Worm (Caenorhabditis elegans) whole organism, midembryonic: ENCODE data around the gene C04C11.25.
"Not testable (repeated sequence)": the region's sequence is repeated elsewhere in the genome, so short reads cannot be mapped to it uniquely, and the experiment has no call there.

Source experiments
- T22C8.4 ChIP-seq: fragments of 200-800 bp; sonication (Bioruptor generic); IDR thresholded peaks from 2 replicates; pipeline ENCODE4 v1.3.6; 2022; ENCODE audit warnings: missing genetic modification characterization, missing compliant biosample characterization
- cog-1 ChIP-seq: sonication (generic microtip); optimal IDR thresholded peaks from 2 replicates; lab custom pipeline; 2016; ENCODE audit warnings: missing genetic modification characterization, missing compliant biosample characterization
- flt-1 ChIP-seq: fragments of 200-800 bp; sonication (Bioruptor generic); IDR thresholded peaks from 2 replicates; pipeline ENCODE4 v1.3.6; 2022; ENCODE audit warnings: missing genetic modification characterization, missing compliant biosample characterization
- klf-2 ChIP-seq: fragments of 200-800 bp; sonication (Bioruptor generic); conservative IDR thresholded peaks from 2 replicates; pipeline ENCODE4 v1.3.6; 2022; ENCODE audit warnings: missing genetic modification reagents, missing genetic modification characterization, missing compliant biosample characterization
- med-1 ChIP-seq: sonication (generic microtip); optimal IDR thresholded peaks from 2 replicates; lab custom pipeline; 2017; ENCODE audit warnings: missing genetic modification characterization, mild to moderate bottlenecking, missing compliant biosample characterization, antibody characterized with exemption, missing genetic modification reagents; ENCODE audit not compliant: insufficient read depth
- ref-1 ChIP-seq: fragments of 200-800 bp; sonication (Bioruptor generic); conservative IDR thresholded peaks from 2 replicates; pipeline ENCODE4 v1.3.6; 2022; ENCODE audit warnings: missing genetic modification reagents, missing genetic modification characterization, missing compliant biosample characterization
- tab-1 ChIP-seq: fragments of 200-800 bp; sonication (Bioruptor generic); IDR thresholded peaks from 2 replicates; pipeline ENCODE4 v1.3.6; 2022; ENCODE audit warnings: missing genetic modification characterization, missing compliant biosample characterization
- ztf-23 ChIP-seq: fragments of 200-800 bp; sonication (Bioruptor generic); IDR thresholded peaks from 2 replicates; pipeline ENCODE4 v1.3.6; 2022; ENCODE audit warnings: missing genetic modification reagents, missing genetic modification characterization, missing compliant biosample characterization
- ztf-29 ChIP-seq: fragments of 200-800 bp; sonication (Bioruptor generic); IDR thresholded peaks from 2 replicates; pipeline ENCODE4 v1.3.6; 2022; ENCODE audit warnings: missing genetic modification reagents, missing genetic modification characterization, missing compliant biosample characterization

Gene C04C11.25

DNA sequence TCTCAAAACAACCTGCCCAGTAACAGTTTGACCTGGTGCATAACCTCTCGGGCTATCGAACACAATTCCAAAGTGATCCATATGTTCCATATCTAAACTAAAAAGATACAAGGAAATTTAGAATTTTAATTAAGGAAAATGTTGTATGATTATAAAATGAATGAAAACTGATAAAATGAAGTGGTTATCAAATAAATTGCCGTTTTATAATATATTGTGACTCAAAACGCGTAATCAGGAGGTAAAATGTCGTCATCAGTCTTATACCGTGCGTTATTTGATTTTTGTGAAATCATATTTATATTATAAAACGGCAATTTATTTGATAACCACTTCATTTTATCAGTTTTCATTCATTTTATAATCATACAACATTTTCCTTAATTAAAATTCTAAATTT is 34.8 kb downstream of the C04C11.25 start, which contains the start of gene arrd-24:
Gene arrd-24 (minus strand): TSS at position 101 of the 400 bp plus-strand sequence.
- not testable (repeated sequence) for TF ChIP-seq ztf-29 (GFP tag; lab: Robert Waterston, UW); tab-1 (GFP tag; lab: Robert Waterston, UW); cog-1 (tag; lab: Kevin White, UChicago)

DNA sequence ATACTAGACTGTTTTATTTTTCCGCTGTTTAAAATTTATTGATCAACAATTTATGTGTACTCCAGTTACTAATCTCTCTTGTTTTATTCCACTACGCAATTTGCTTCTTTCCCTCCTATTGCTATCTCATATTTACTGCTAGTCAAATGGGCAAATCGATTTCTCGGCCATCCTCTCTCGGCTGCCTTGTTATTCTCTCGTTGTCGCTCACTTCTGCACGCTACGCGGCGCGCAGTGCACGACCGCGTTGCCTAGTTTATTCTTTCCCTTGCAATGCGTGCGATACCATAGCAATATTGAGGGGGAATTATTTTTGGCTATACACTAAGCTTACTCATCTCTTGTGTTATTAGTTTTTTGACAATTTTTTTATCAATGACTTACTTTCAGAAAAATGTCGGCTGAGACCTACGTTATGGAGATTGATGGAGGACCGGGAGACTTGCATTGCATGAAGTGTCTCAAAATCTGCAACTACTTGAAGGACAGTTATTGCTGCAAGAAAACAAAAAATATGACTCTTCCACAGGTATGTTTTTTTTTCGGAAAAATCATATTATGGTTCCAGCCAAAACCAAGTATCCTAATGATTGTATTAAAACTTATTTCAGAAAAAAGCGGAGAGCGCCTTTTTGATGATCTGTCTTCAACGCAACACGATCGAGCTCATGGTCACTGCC is 37.7 kb downstream of the C04C11.25 start, which contains the start of gene F48F7.6:
Gene F48F7.6 (plus strand): TSS at position 391 of the 680 bp plus-strand sequence.
- TF ChIP-seq med-1 (GFP tag; lab: Kevin White, UChicago) = no peak
- TF ChIP-seq ref-1 (GFP tag; lab: Robert Waterston, UW) = no peak
- TF ChIP-seq tab-1 (GFP tag; lab: Robert Waterston, UW) = 0 out of 2 replicates have a peak, but pooled peaks have one; percentile 37
- no peak for TF ChIP-seq cog-1 (tag; lab: Kevin White, UChicago)
- TF ChIP-seq ztf-29 (GFP tag; lab: Robert Waterston, UW) = no peak
- no peak for TF ChIP-seq klf-2
- TF ChIP-seq T22C8.4 (GFP tag; lab: Robert Waterston, UW) = peak; percentile 69
- TF ChIP-seq flt-1 (GFP tag; lab: Robert Waterston, UW) = peak; percentile 76; the same call in 1 of the 2 replicates

DNA sequence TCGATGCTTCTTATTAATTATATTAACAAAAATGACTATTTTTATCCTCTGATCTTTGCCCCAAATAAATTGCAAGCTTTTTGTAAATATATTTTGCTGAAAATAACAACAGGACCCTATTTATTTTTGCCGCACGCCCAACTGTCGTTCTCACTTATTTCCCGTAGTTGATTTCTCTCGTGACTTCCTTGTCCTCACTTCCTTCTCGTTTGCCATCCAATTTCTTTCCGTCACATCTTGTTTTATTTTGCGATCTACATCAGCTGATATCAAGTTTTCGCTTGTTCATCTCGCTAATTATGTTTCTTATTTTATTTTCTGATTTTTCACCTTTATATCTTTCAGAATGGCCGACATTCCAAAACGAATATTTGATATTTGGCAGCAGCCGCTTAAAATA is 40.0 kb downstream of the C04C11.25 start, which contains the start of gene F48F7.5:
Gene F48F7.5 (plus strand): TSS at position 340 of the 400 bp plus-strand sequence.
- TF ChIP-seq ref-1 (GFP tag; lab: Robert Waterston, UW) (no peak), flt-1 (GFP tag; lab: Robert Waterston, UW) (no peak), cog-1 (tag; lab: Kevin White, UChicago) (no peak), ztf-29 (GFP tag; lab: Robert Waterston, UW) (no peak), klf-2 (no peak), T22C8.4 (GFP tag; lab: Robert Waterston, UW) (no peak), med-1 (GFP tag; lab: Kevin White, UChicago) (no peak), tab-1 (GFP tag; lab: Robert Waterston, UW) (no peak), ztf-23 (GFP tag; lab: Robert Waterston, UW) (no peak)

DNA sequence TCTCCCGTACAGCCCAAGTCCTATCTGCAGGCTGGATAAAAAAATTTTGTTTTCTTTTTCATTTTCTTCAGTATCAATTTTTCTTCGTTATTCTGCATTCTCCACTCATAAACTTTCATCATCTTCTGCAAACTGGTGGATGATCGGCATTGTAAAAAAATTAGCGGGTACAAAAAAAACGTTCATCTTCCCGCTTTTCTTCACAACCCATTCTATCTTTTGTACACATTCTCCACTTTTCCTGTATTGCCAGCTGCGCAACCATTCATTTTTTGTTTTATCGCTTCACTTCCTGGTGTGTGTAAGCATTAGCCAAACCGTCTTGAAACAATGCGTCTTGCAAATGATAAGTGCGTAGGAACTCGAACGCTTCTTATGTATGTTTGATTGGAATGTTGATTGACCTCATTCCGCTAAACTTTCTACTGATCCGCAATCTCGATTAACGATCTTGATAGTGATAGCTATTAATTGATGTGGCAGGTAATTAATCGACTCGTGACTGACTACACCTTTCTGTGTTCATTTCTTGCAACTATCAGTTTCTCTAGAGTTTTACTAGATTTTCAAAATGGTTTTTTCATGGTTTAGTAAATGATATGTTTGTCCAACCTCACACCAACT is 40.7 kb downstream of the C04C11.25 start:
- TF ChIP-seq ref-1 (GFP tag; lab: Robert Waterston, UW) (no peak), T22C8.4 (GFP tag; lab: Robert Waterston, UW) (no peak), flt-1 (GFP tag; lab: Robert Waterston, UW) (no peak), tab-1 (GFP tag; lab: Robert Waterston, UW) (no peak), ztf-29 (GFP tag; lab: Robert Waterston, UW) (no peak), ztf-23 (GFP tag; lab: Robert Waterston, UW) (no peak), med-1 (GFP tag; lab: Kevin White, UChicago) (no peak), cog-1 (tag; lab: Kevin White, UChicago) (no peak), klf-2 (no peak)

DNA sequence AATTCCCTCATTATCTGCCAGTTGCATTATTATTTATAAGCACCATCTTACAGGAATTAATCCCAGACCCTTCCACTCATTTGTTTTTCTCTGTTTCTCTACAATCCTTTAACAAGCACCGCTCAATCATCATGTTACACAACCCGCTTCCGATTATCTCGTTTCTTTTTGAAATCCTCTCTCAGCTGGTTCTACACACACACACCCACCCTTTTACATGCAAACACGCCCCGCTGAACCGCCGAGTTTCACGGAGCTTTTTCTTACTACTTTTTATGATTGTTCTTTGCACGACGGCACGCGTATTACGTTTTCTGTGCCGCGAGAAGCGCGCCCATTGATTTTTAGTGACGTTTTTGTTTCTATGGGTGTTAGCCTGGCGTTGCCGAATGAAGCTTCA is 41.5 kb downstream of the C04C11.25 start:
- TF ChIP-seq ztf-23 (GFP tag; lab: Robert Waterston, UW) = no peak
- TF ChIP-seq tab-1 (GFP tag; lab: Robert Waterston, UW) = no peak
- TF ChIP-seq T22C8.4 (GFP tag; lab: Robert Waterston, UW) = no peak
- no peak for TF ChIP-seq klf-2
- no peak for TF ChIP-seq cog-1 (tag; lab: Kevin White, UChicago)
- TF ChIP-seq ztf-29 (GFP tag; lab: Robert Waterston, UW) = no peak
- no peak for TF ChIP-seq med-1 (GFP tag; lab: Kevin White, UChicago)
- no peak for TF ChIP-seq flt-1 (GFP tag; lab: Robert Waterston, UW)
- TF ChIP-seq ref-1 (GFP tag; lab: Robert Waterston, UW) = no peak

DNA sequence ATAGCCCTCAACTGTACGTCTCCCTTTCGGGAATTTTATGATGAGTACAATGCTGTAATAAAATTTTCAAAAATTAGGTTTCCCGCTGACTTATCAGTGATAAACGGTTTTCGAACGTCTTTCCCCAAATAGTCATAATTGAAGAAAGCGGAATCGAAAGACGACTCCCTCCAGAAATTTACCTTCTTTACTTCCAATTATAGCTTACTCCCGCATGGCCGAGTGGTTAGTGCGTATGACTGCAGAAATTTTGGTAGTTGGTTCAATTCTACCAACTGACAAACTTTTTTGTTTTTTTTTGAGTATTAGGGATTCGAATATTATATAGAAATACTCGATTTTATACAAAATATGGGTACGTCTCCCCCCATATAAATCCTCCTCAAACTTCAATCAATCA is 42.2 kb downstream of the C04C11.25 start:
- TF ChIP-seq ztf-23 (GFP tag; lab: Robert Waterston, UW) = 0 out of 2 replicates have a peak, but pooled peaks have one; percentile 26
- TF ChIP-seq flt-1 (GFP tag; lab: Robert Waterston, UW) = 0 out of 2 replicates have a peak, but pooled peaks have one; percentile 20

DNA sequence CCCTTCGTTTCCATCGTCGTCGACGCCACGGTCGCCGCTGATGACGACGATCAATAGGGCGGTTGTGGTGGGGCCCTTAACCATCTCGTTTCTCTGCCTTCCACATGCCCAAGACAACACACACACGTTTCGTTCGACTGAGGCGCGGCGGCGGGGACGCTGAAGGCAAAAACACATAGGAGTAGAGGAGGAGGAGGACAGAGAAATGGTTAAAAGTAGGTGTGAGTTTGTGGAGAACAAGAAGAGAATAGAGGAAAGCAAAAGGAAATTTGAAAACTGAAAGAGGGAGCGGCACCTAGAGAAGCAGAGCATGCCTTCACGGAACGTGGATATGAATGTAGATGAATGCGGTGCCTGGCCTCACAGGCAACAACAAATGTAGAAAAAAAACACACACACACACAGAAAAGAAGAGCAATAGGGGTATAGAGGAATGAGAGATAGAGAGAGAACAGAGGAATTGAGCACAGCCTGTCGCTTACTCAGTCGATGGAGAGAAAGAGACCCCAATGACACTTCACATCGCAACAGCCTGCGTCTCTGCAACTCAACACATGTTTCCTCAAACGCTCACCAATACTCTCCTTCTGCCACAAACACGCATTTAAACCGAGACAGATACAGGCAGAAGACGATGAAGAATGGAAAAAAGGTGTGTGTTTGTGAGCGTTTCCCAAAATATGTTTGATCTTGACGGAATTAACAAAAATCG is 45.9 kb downstream of the C04C11.25 start:
- TF ChIP-seq ztf-29 (GFP tag; lab: Robert Waterston, UW) = no peak
- TF ChIP-seq ztf-23 (GFP tag; lab: Robert Waterston, UW) = 0 out of 2 replicates have a peak, but pooled peaks have one; percentile 19
- TF ChIP-seq T22C8.4 (GFP tag; lab: Robert Waterston, UW) = 0 out of 2 replicates have a peak, but pooled peaks have one; percentile 22
- TF ChIP-seq tab-1 (GFP tag; lab: Robert Waterston, UW) = 0 out of 2 replicates have a peak, but pooled peaks have one; percentile 15
- no peak; the same call in 1 of the 2 replicates for TF ChIP-seq klf-2
- peak; percentile 62 for TF ChIP-seq cog-1 (tag; lab: Kevin White, UChicago)

DNA sequence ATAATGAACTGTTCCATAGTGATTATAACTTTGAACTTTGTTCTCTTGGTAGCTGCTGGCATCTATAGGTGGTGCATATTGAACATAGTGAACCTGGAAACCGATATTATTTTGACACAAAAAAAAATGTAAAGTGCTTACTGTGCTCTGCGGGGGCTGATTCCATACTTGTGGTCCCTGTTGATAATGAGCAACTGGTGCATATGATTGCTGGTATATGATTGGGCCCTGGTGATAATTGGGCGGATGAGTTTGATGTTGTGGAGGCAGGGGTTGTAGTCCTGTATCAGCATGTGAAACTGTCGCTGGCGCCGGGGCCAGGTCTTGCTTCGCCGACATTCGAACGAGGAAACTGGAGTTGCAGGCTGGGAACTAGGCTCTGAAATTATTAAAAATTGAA is 47.0 kb downstream of the C04C11.25 start, which contains the start of gene pqn-39:
Gene pqn-39 (minus strand): TSS at position 385 of the 400 bp plus-strand sequence.
- no peak for TF ChIP-seq klf-2
- TF ChIP-seq T22C8.4 (GFP tag; lab: Robert Waterston, UW) = no peak
- no peak for TF ChIP-seq tab-1 (GFP tag; lab: Robert Waterston, UW)
- no peak for TF ChIP-seq ref-1 (GFP tag; lab: Robert Waterston, UW)
- TF ChIP-seq cog-1 (tag; lab: Kevin White, UChicago) = no peak
- no peak for TF ChIP-seq ztf-23 (GFP tag; lab: Robert Waterston, UW)
- no peak for TF ChIP-seq ztf-29 (GFP tag; lab: Robert Waterston, UW)
- no peak for TF ChIP-seq med-1 (GFP tag; lab: Kevin White, UChicago)
- no peak for TF ChIP-seq flt-1 (GFP tag; lab: Robert Waterston, UW)
